Worm (Caenorhabditis elegans) whole organism, L2 larva: Measurements from ENCODE around the gene bca-1.

Source experiments
- C34F6.9 ChIP-seq: fragments of 150-350 bp; optimal IDR thresholded peaks from 2 replicates; lab custom pipeline; 2014; ENCODE audit warnings: missing biosample characterization, missing genetic modification characterization
- F13H6.1 ChIP-seq: sonication (generic microtip); optimal IDR thresholded peaks from 2 replicates; lab custom pipeline; 2016; ENCODE audit warnings: missing genetic modification characterization, missing compliant biosample characterization
- R02D3.7 ChIP-seq: fragments of 150-350 bp; optimal IDR thresholded peaks from 2 replicates; lab custom pipeline; 2014; ENCODE audit warnings: missing biosample characterization, missing genetic modification characterization
- Y55F3AM.14 ChIP-seq: fragments of 200-800 bp; sonication (Bioruptor generic); optimal IDR thresholded peaks from 2 replicates; lab custom pipeline; 2018; ENCODE audit warnings: mild to moderate bottlenecking, missing genetic modification characterization, missing compliant biosample characterization
- ZK546.5 ChIP-seq: sonication (generic microtip); optimal IDR thresholded peaks from 2 replicates; lab custom pipeline; 2017; ENCODE audit warnings: missing biosample characterization, missing genetic modification characterization
- alr-1 ChIP-seq: fragments of 150-350 bp; optimal IDR thresholded peaks from 2 replicates; lab custom pipeline; 2014; ENCODE audit warnings: missing biosample characterization, missing genetic modification characterization
- ama-1 ChIP-seq: fragments of 150-350 bp; optimal IDR thresholded peaks from 2 replicates; lab custom pipeline; 2018; ENCODE audit warnings: inconsistent platforms
- ceh-82 ChIP-seq: fragments of 150-350 bp; optimal IDR thresholded peaks from 2 replicates; lab custom pipeline; 2014; ENCODE audit warnings: missing biosample characterization, missing genetic modification characterization
- elt-1 ChIP-seq: fragments of 150-350 bp; optimal IDR thresholded peaks from 2 replicates; lab custom pipeline; 2014; ENCODE audit warnings: missing biosample characterization, missing genetic modification characterization
- elt-3 ChIP-seq: sonication (generic microtip); optimal IDR thresholded peaks from 2 replicates; lab custom pipeline; 2017; ENCODE audit warnings: missing biosample characterization, missing genetic modification characterization
- lin-11 ChIP-seq: fragments of 150-350 bp; sonication (generic microtip); optimal IDR thresholded peaks from 2 replicates; lab custom pipeline; 2014; ENCODE audit warnings: missing biosample characterization, missing genetic modification characterization, inconsistent platforms, mixed read lengths
- lin-13 ChIP-seq: fragments of 150-350 bp; optimal IDR thresholded peaks from 2 replicates; lab custom pipeline; 2014; ENCODE audit warnings: missing biosample characterization, missing genetic modification reagents, missing genetic modification characterization
- lsy-2 ChIP-seq, 2 experiments: fragments of 150-350 bp in 1 of 2; sonication (generic microtip) in 1 of 2; optimal IDR thresholded peaks; 2 replicates each; lab custom pipeline; 2014 to 2017; ENCODE audit warnings: missing biosample characterization in 2 of 2, missing genetic modification characterization in 2 of 2
- mab-5 ChIP-seq: fragments of 150-350 bp; optimal IDR thresholded peaks from 2 replicates; lab custom pipeline; 2014; ENCODE audit warnings: missing biosample characterization, missing genetic modification characterization
- mbf-1 ChIP-seq: sonication (generic microtip); optimal IDR thresholded peaks from 2 replicates; lab custom pipeline; 2017; ENCODE audit warnings: missing biosample characterization, missing genetic modification characterization
- nhr-10 ChIP-seq: sonication (generic microtip); optimal IDR thresholded peaks from 2 replicates; lab custom pipeline; 2017; ENCODE audit warnings: missing biosample characterization, missing genetic modification characterization
- nhr-12 ChIP-seq: fragments of 150-350 bp; optimal IDR thresholded peaks from 2 replicates; lab custom pipeline; 2014; ENCODE audit warnings: missing biosample characterization, missing genetic modification characterization
- nhr-129 ChIP-seq: fragments of 150-350 bp; optimal IDR thresholded peaks from 2 replicates; lab custom pipeline; 2014; ENCODE audit warnings: missing biosample characterization, missing genetic modification characterization
- nhr-21 ChIP-seq: fragments of 150-350 bp; optimal IDR thresholded peaks from 2 replicates; lab custom pipeline; 2014; ENCODE audit warnings: missing biosample characterization, missing genetic modification characterization
- nhr-23 ChIP-seq: fragments of 150-350 bp; optimal IDR thresholded peaks from 2 replicates; lab custom pipeline; 2014; ENCODE audit warnings: missing biosample characterization, missing genetic modification reagents, missing genetic modification characterization
- nhr-237 ChIP-seq: fragments of 150-350 bp; optimal IDR thresholded peaks from 2 replicates; lab custom pipeline; 2014; ENCODE audit warnings: missing biosample characterization, missing genetic modification characterization
- nhr-6 ChIP-seq: fragments of 150-350 bp; optimal IDR thresholded peaks from 2 replicates; lab custom pipeline; 2014; ENCODE audit warnings: missing biosample characterization, missing genetic modification characterization
- sem-4 ChIP-seq: fragments of 150-350 bp; optimal IDR thresholded peaks from 2 replicates; lab custom pipeline; 2014; ENCODE audit warnings: missing biosample characterization, missing genetic modification reagents, missing genetic modification characterization
- sma-3 ChIP-seq: sonication (generic microtip); optimal IDR thresholded peaks from 2 replicates; lab custom pipeline; 2016; ENCODE audit warnings: missing genetic modification reagents, missing genetic modification characterization, missing compliant biosample characterization
- sma-9 ChIP-seq, 2 experiments: fragments of 150-350 bp in 1 of 2; sonication (generic microtip) in 1 of 2; optimal IDR thresholded peaks; 2 replicates each; lab custom pipeline; 2014 to 2016; ENCODE audit warnings: missing genetic modification characterization in 2 of 2, mild to moderate bottlenecking in 1 of 2, missing biosample characterization in 1 of 2, missing compliant biosample characterization in 1 of 2, missing genetic modification reagents in 1 of 2, moderate library complexity in 1 of 2
- unc-39 ChIP-seq: fragments of 150-350 bp; optimal IDR thresholded peaks from 2 replicates; lab custom pipeline; 2014; ENCODE audit warnings: missing biosample characterization, missing genetic modification characterization
- unc-62 ChIP-seq: fragments of 150-350 bp; optimal IDR thresholded peaks from 2 replicates; lab custom pipeline; 2014; ENCODE audit warnings: missing biosample characterization, missing genetic modification reagents, missing genetic modification characterization
- ztf-1 ChIP-seq: fragments of 200-800 bp; sonication (Bioruptor generic); conservative IDR thresholded peaks from 2 replicates; pipeline ENCODE4 v1.3.6; 2022; ENCODE audit warnings: missing genetic modification characterization, missing compliant biosample characterization
- ztf-11 ChIP-seq: sonication (generic microtip); optimal IDR thresholded peaks from 2 replicates; lab custom pipeline; 2017; ENCODE audit warnings: missing biosample characterization, missing genetic modification characterization
- ztf-4 ChIP-seq: fragments of 150-350 bp; optimal IDR thresholded peaks from 2 replicates; lab custom pipeline; 2014; ENCODE audit warnings: missing biosample characterization, missing genetic modification characterization

Gene bca-1

DNA sequence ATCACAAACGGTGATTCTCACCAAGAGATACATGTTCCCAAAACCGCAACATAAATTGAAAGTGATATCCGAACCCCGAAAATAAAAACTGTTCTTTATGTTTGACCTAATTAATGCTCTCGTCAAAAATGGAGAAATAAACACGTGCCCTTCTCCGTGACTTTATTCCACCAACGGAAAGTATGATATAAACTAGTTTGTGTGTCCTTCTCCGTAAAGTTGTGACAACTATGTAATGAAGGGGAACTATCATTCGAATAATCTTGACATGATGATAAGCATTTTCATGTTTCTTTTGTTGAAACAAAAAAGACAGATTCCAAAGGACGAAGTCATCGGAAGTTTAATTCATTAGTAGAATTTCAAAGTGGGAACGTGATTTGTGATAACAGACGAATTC lies 3.0 kb downstream of the bca-1 start (continued):
- no peak for TF ChIP-seq unc-39 (tag; lab: Kevin White, UChicago)
- no peak for TF ChIP-seq R02D3.7 (tag; lab: Kevin White, UChicago)

DNA sequence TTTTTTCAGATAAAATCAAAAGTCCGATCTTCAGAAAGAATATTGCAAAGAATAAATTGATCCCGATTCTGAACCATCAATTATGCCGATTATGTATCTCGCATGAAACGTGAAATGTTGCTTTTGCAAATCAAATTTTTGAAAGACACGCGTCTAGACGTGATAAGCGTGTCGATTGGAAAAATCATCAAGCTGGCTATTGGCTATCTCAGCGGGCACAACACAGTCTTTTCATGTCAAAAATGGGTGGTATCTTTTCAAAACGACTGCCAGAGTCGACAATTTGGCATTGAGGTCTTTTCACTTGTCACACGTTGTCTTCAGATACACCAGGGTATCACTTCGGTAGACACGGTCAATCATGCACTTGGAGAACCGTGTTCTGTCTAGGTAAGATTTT lies 7.9 kb downstream of the bca-1 start, which contains the start of gene daf-9:
daf-9 (plus strand) TSS at position 301 of the 400 bp plus-strand sequence.
- TF ChIP-seq nhr-10 (tag; lab: Kevin White, UChicago) (no peak), mbf-1 (no peak), lsy-2 (tag; optimal IDR thresholded peaks at IDR 0.05; lab: Kevin White, UChicago) (no peak), nhr-6 (tag; lab: Kevin White, UChicago) (no peak), nhr-237 (no peak), C34F6.9 (tag; lab: Kevin White, UChicago) (no peak), ztf-11 (tag; lab: Kevin White, UChicago) (no peak), unc-62 (no peak), ama-1 (lab: Kevin White, UChicago) (no peak), alr-1 (tag; lab: Kevin White, UChicago) (no peak), ZK546.5 (tag; lab: Kevin White, UChicago) (no peak), mab-5 (tag; lab: Kevin White, UChicago) (no peak), elt-1 (tag; lab: Kevin White, UChicago) (no peak), elt-3 (tag; lab: Kevin White, UChicago) (no peak), sma-9 (GFP tag; optimal IDR thresholded peaks at IDR 0.05; lab: Kevin White, UChicago) (no peak), sma-9 (tag; optimal IDR thresholded peaks at IDR 0.05; lab: Kevin White, UChicago) (no peak), lin-13 (no peak), lin-11 (tag; lab: Kevin White, UChicago) (no peak), R02D3.7 (tag; lab: Kevin White, UChicago) (no peak)

DNA sequence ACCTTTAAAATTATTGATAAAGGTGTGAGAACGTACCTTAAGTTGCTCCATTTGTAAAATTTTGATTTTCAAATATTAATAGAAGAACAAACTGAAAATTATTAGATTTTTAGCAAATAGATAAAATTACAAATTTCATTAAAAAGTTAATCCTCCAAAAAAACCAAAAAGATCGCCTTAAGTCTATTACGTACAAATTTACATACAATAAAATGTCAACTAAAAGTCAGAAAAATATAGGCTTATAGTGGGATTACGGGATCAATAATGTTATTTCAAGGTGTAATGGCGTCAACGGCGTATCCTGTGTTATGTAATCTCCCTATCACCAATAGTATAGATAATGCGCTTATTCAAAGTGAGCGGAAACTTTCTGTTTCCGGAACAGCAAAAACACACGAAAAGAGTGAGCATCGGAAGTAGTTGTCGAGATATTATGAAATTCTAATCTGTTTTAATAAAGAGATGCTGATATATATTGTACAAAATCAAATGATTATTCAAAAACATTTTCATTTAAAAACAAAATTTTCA lies 10.3 kb downstream of the bca-1 start, which contains the start of gene ceh-54:
ceh-54 (minus strand) TSS at position 51 of the 534 bp plus-strand sequence.
- TF ChIP-seq ceh-82 (tag; lab: Kevin White, UChicago) (no peak), sem-4 (tag; lab: Kevin White, UChicago) (no peak), mab-5 (tag; lab: Kevin White, UChicago) (no peak), nhr-12 (tag; lab: Kevin White, UChicago) (no peak), sma-9 (GFP tag; optimal IDR thresholded peaks at IDR 0.05; lab: Kevin White, UChicago) (peak; percentile 3), sma-9 (tag; optimal IDR thresholded peaks at IDR 0.05; lab: Kevin White, UChicago) (no peak), ZK546.5 (tag; lab: Kevin White, UChicago) (no peak)

DNA sequence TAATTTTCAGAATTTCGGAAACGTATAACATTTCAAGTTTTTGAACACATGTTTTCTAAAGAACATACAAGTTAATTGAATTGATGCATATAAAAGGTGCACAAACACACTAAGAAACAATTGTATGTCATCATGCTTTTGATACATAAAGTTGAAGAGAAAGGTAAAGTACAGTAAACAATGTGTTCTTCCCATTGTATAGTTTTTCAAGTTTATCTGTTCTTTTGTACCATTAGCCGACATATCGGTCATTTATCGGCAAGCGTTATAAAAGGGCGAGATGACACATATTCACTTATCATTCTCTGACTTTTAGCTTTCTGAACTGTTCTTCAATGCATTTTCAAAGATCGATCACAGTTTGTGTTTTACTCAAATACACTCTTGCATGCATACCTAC lies 14.6 kb downstream of the bca-1 start, which contains the start of gene T13C5.9:
T13C5.9 (plus strand) TSS at position 301 of the 400 bp plus-strand sequence.
- TF ChIP-seq elt-3 (tag; lab: Kevin White, UChicago), result no peak
- no peak for TF ChIP-seq mbf-1
- TF ChIP-seq F13H6.1 (tag; lab: Kevin White, UChicago), result no peak
- no peak for TF ChIP-seq sma-3 (GFP tag; lab: Kevin White, UChicago)
- no peak for TF ChIP-seq nhr-12 (tag; lab: Kevin White, UChicago)
- no peak for TF ChIP-seq Y55F3AM.14
- TF ChIP-seq nhr-23, result no peak
- TF ChIP-seq nhr-129 (tag; lab: Kevin White, UChicago), result no peak

DNA sequence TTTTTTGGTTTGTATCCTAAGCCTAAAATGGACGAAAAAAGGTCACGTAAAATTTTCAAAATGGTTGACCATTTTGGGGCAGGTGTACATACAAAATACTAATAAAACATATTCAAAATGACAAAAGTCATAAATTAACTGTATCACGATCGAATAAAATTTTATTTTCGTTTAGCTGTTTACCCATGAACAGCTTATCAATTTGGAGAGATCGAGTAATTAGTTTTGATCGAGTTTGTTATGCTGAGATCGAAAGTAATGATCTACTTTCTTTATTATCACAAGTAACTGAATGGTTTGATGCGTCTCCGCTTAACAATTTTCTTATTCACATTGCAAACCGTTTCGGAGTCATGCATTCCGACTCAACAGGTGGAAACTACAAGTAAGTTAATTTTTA lies 16.7 kb downstream of the bca-1 start, which contains the start of gene T13C5.10:
T13C5.10 (plus strand) TSS at position 301 of the 400 bp plus-strand sequence.
- no peak for TF ChIP-seq nhr-12 (tag; lab: Kevin White, UChicago)
- TF ChIP-seq ztf-4 (tag; lab: Kevin White, UChicago), result no peak
- TF ChIP-seq unc-39 (tag; lab: Kevin White, UChicago), result no peak

DNA sequence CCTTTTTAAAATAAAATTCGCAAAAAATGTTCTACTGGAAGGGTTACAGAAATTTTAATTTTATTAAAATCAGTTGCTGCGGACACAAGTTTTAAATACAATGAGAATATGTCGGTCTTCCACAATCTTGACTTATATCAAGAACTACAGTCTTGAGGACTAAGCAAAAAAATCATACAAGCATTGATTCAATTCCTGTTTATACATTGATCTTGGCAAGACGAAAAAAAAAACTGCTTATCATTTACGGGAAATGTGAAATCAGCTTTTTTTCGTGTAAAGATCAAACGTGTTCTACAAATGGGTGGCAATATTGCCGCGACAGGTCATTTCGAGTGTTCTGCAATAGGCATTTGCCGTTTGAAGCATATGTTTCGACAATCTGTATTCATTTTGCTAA lies 19.8 kb downstream of the bca-1 start, which contains the start of gene T13C5.2:
T13C5.2 (plus strand) TSS at position 301 of the 400 bp plus-strand sequence.
- TF ChIP-seq sma-9 (GFP tag; optimal IDR thresholded peaks at IDR 0.05; lab: Kevin White, UChicago), result no peak
- no peak for TF ChIP-seq sma-9 (tag; optimal IDR thresholded peaks at IDR 0.05; lab: Kevin White, UChicago)
- no peak for TF ChIP-seq nhr-21 (tag; lab: Kevin White, UChicago)
- no peak for TF ChIP-seq ztf-1 (GFP tag; lab: Robert Waterston, UW)
